Worm (Caenorhabditis elegans) whole organism, L3 larva: ENCODE results near the gene F26A1.8.

Source experiments
- R02D3.7 ChIP-seq: fragments of 150-350 bp; optimal IDR thresholded peaks from 2 replicates; lab custom pipeline; 2014; ENCODE audit warnings: missing biosample characterization, missing genetic modification characterization
- ZK546.5 ChIP-seq: sonication (generic microtip); optimal IDR thresholded peaks from 2 replicates; lab custom pipeline; 2017; ENCODE audit warnings: missing biosample characterization, missing genetic modification characterization
- aly-2 ChIP-seq: fragments of 150-350 bp; optimal IDR thresholded peaks from 2 replicates; lab custom pipeline; 2014; ENCODE audit warnings: missing biosample characterization, missing genetic modification characterization
- ceh-28 ChIP-seq: fragments of 150-350 bp; optimal IDR thresholded peaks from 2 replicates; lab custom pipeline; 2014; ENCODE audit warnings: missing biosample characterization, missing genetic modification reagents, missing genetic modification characterization
- ceh-82 ChIP-seq: fragments of 150-350 bp; optimal IDR thresholded peaks from 2 replicates; lab custom pipeline; 2014; ENCODE audit warnings: missing biosample characterization, missing genetic modification characterization
- ceh-9 ChIP-seq: sonication (generic microtip); optimal IDR thresholded peaks from 2 replicates; lab custom pipeline; 2018; ENCODE audit warnings: missing biosample characterization, missing genetic modification characterization
- daf-12 ChIP-seq: fragments of 150-350 bp; optimal IDR thresholded peaks from 2 replicates; lab custom pipeline; 2014; ENCODE audit warnings: missing biosample characterization, missing genetic modification reagents, missing genetic modification characterization
- egl-27 ChIP-seq: sonication (generic microtip); optimal IDR thresholded peaks from 4 replicates; lab custom pipeline; 2017; ENCODE audit warnings: missing biosample characterization, missing genetic modification reagents, missing genetic modification characterization
- egl-5 ChIP-seq: fragments of 150-350 bp; optimal IDR thresholded peaks from 2 replicates; lab custom pipeline; 2017; ENCODE audit warnings: missing biosample characterization, missing genetic modification reagents, missing genetic modification characterization, inconsistent platforms
- elt-1 ChIP-seq: fragments of 150-350 bp; optimal IDR thresholded peaks from 2 replicates; lab custom pipeline; 2014; ENCODE audit warnings: missing biosample characterization, missing genetic modification characterization
- elt-2 ChIP-seq: sonication (generic microtip); optimal IDR thresholded peaks from 2 replicates; lab custom pipeline; 2016; ENCODE audit warnings: missing genetic modification reagents, mild to moderate bottlenecking, missing genetic modification characterization, missing compliant biosample characterization
- elt-3 ChIP-seq, 3 experiments: fragments of 150-350 bp in 1 of 3; sonication (generic microtip) in 2 of 3; optimal IDR thresholded peaks; 2 replicates in 2 of 3; 4 replicates in 1 of 3; lab custom pipeline; 2014 to 2017; ENCODE audit warnings: missing biosample characterization in 3 of 3, missing genetic modification characterization in 3 of 3
- eor-1 ChIP-seq, 2 experiments: fragments of 150-350 bp; optimal IDR thresholded peaks; 2 replicates each; lab custom pipeline; 2014 to 2018; ENCODE audit warnings: missing biosample characterization in 2 of 2, missing genetic modification characterization in 2 of 2
- fkh-2 ChIP-seq: fragments of 150-350 bp; optimal IDR thresholded peaks from 2 replicates; lab custom pipeline; 2014; ENCODE audit warnings: missing biosample characterization, missing genetic modification reagents, missing genetic modification characterization
- hmg-11 ChIP-seq: sonication (generic microtip); optimal IDR thresholded peaks from 2 replicates; lab custom pipeline; 2016; ENCODE audit warnings: missing genetic modification characterization, missing compliant biosample characterization
- jun-1 ChIP-seq: fragments of 150-350 bp; optimal IDR thresholded peaks from 2 replicates; lab custom pipeline; 2014; ENCODE audit warnings: missing biosample characterization, missing genetic modification reagents, missing genetic modification characterization
- lin-15B ChIP-seq: fragments of 150-350 bp; optimal IDR thresholded peaks from 2 replicates; lab custom pipeline; 2014; ENCODE audit warnings: missing biosample characterization, missing genetic modification characterization
- lin-39 ChIP-seq: fragments of 150-350 bp; optimal IDR thresholded peaks from 2 replicates; lab custom pipeline; 2018; ENCODE audit warnings: missing biosample characterization, missing genetic modification reagents, missing genetic modification characterization
- lsy-12 ChIP-seq: sonication (generic microtip); optimal IDR thresholded peaks from 2 replicates; lab custom pipeline; 2016; ENCODE audit warnings: mild to moderate bottlenecking, missing genetic modification characterization, missing compliant biosample characterization
- mdl-1 ChIP-seq: fragments of 150-350 bp; optimal IDR thresholded peaks from 2 replicates; lab custom pipeline; 2014; ENCODE audit warnings: missing biosample characterization, missing genetic modification characterization
- mml-1 ChIP-seq: fragments of 150-350 bp; sonication (generic microtip); optimal IDR thresholded peaks from 3 replicates; lab custom pipeline; 2014; ENCODE audit warnings: missing biosample characterization, missing genetic modification characterization
- nfya-1 ChIP-seq: sonication (generic microtip); optimal IDR thresholded peaks from 2 replicates; lab custom pipeline; 2017; ENCODE audit warnings: missing genetic modification characterization, mild to moderate bottlenecking, missing compliant biosample characterization, antibody characterized with exemption, moderate library complexity; ENCODE audit not compliant: insufficient read depth
- nhr-11 ChIP-seq: fragments of 150-350 bp; optimal IDR thresholded peaks from 2 replicates; lab custom pipeline; 2014; ENCODE audit warnings: missing biosample characterization, missing genetic modification characterization
- nhr-12 ChIP-seq: fragments of 150-350 bp; optimal IDR thresholded peaks from 2 replicates; lab custom pipeline; 2014; ENCODE audit warnings: missing biosample characterization, missing genetic modification characterization
- nhr-23 ChIP-seq: fragments of 150-350 bp; optimal IDR thresholded peaks from 2 replicates; lab custom pipeline; 2014; ENCODE audit warnings: missing biosample characterization, missing genetic modification reagents, missing genetic modification characterization
- nhr-28 ChIP-seq: fragments of 150-350 bp; optimal IDR thresholded peaks from 2 replicates; lab custom pipeline; 2014; ENCODE audit warnings: missing biosample characterization, missing genetic modification characterization
- nhr-43 ChIP-seq: sonication (generic microtip); optimal IDR thresholded peaks from 2 replicates; lab custom pipeline; 2016; ENCODE audit warnings: mild to moderate bottlenecking, missing genetic modification characterization, missing compliant biosample characterization; ENCODE audit not compliant: poor library complexity, severe bottlenecking
- nhr-67 ChIP-seq: fragments of 150-350 bp; optimal IDR thresholded peaks from 2 replicates; lab custom pipeline; 2014; ENCODE audit warnings: missing biosample characterization, missing genetic modification characterization
- nhr-77 ChIP-seq: fragments of 150-350 bp; optimal IDR thresholded peaks from 2 replicates; lab custom pipeline; 2014; ENCODE audit warnings: missing biosample characterization, missing genetic modification characterization
- pha-4 ChIP-seq: fragments of 150-350 bp; optimal IDR thresholded peaks from 2 replicates; lab custom pipeline; 2014; ENCODE audit warnings: missing biosample characterization, missing genetic modification reagents, missing genetic modification characterization
- pqm-1 ChIP-seq: fragments of 150-350 bp; optimal IDR thresholded peaks from 2 replicates; lab custom pipeline; 2017; ENCODE audit warnings: missing biosample characterization, missing genetic modification characterization, inconsistent platforms
- skn-1 ChIP-seq: fragments of 150-350 bp; optimal IDR thresholded peaks from 2 replicates; lab custom pipeline; 2014; ENCODE audit warnings: missing biosample characterization, missing genetic modification characterization
- tbx-2 ChIP-seq: sonication (generic microtip); optimal IDR thresholded peaks from 2 replicates; lab custom pipeline; 2016; ENCODE audit warnings: mild to moderate bottlenecking, missing genetic modification characterization, missing compliant biosample characterization
- unc-39 ChIP-seq: sonication (generic microtip); optimal IDR thresholded peaks from 4 replicates; lab custom pipeline; 2017; ENCODE audit warnings: missing biosample characterization, missing genetic modification characterization
- unc-62 ChIP-seq: fragments of 150-350 bp; sonication (generic microtip); optimal IDR thresholded peaks from 4 replicates; lab custom pipeline; 2014; ENCODE audit warnings: missing biosample characterization, missing genetic modification reagents, missing genetic modification characterization
- zag-1 ChIP-seq: fragments of 150-350 bp; optimal IDR thresholded peaks from 2 replicates; lab custom pipeline; 2014; ENCODE audit warnings: missing biosample characterization, missing genetic modification characterization
- ztf-11 ChIP-seq: fragments of 150-350 bp; optimal IDR thresholded peaks from 2 replicates; lab custom pipeline; 2014; ENCODE audit warnings: missing biosample characterization, missing genetic modification characterization
- ztf-4 ChIP-seq: fragments of 150-350 bp; optimal IDR thresholded peaks from 2 replicates; lab custom pipeline; 2014; ENCODE audit warnings: missing biosample characterization, missing genetic modification characterization

Gene F26A1.8

ce11 chrIII:4822140-4822539 lies at the start of gene F26A1.8:
TSS of gene F26A1.8 (minus strand) at chrIII:4822240.
- no peak for TF ChIP-seq jun-1 (tag; lab: Kevin White, UChicago)
- TF ChIP-seq lin-39 (tag; lab: Kevin White, UChicago), result no peak
- no peak for TF ChIP-seq nhr-11 (tag; lab: Kevin White, UChicago)
- TF ChIP-seq nfya-1 (tag; lab: Kevin White, UChicago), result no peak
- TF ChIP-seq zag-1 (tag; lab: Kevin White, UChicago), result no peak
- no peak for TF ChIP-seq mml-1
- no peak for TF ChIP-seq ZK546.5
- TF ChIP-seq lin-15B (tag; lab: Kevin White, UChicago), result no peak
- no peak for TF ChIP-seq daf-12
- no peak for TF ChIP-seq R02D3.7
- TF ChIP-seq unc-39, result no peak
- TF ChIP-seq skn-1 (tag; lab: Kevin White, UChicago), result no peak
- TF ChIP-seq nhr-28 (tag; lab: Kevin White, UChicago), result no peak
- TF ChIP-seq ceh-28 (tag; lab: Kevin White, UChicago), result no peak
- TF ChIP-seq unc-62 (GFP tag; lab: Kevin White, UChicago), result no peak
- TF ChIP-seq lsy-12 (tag; lab: Kevin White, UChicago), result no peak

ce11 chrIII:4870478-4870877 lies 48.4 kb upstream of the F26A1.8 start, which contains the start of gene gipc-1:
TSS of gene gipc-1 (plus strand) at chrIII:4870778.
- no peak for TF ChIP-seq pqm-1 (tag; lab: Kevin White, UChicago)
- TF ChIP-seq nfya-1 (tag; lab: Kevin White, UChicago), result no peak
- TF ChIP-seq ZK546.5, result no peak
- TF ChIP-seq nhr-12 (tag; lab: Kevin White, UChicago), result no peak
- TF ChIP-seq hmg-11 (tag; lab: Kevin White, UChicago), result no peak
- TF ChIP-seq nhr-28 (tag; lab: Kevin White, UChicago), result no peak
- no peak for TF ChIP-seq fkh-2 (tag; lab: Kevin White, UChicago)
- TF ChIP-seq elt-1 (tag; lab: Kevin White, UChicago), result no peak
- TF ChIP-seq lsy-12 (tag; lab: Kevin White, UChicago), result no peak
- no peak for TF ChIP-seq ceh-9 (tag; lab: Kevin White, UChicago)
- TF ChIP-seq egl-27 (tag; lab: Kevin White, UChicago), result no peak
- no peak for TF ChIP-seq egl-5 (tag; lab: Kevin White, UChicago)
- no peak for TF ChIP-seq ceh-82 (tag; lab: Kevin White, UChicago)
- TF ChIP-seq ceh-28 (tag; lab: Kevin White, UChicago), result no peak
- no peak for TF ChIP-seq ztf-4 (tag; lab: Kevin White, UChicago)
- TF ChIP-seq zag-1 (tag; lab: Kevin White, UChicago), result no peak
- TF ChIP-seq nhr-77 (tag; lab: Kevin White, UChicago), result no peak
- no peak for TF ChIP-seq mdl-1 (tag; lab: Kevin White, UChicago)
- no peak for TF ChIP-seq eor-1 (tag; optimal IDR thresholded peaks at IDR 0.05; lab: Kevin White, UChicago)
- no peak for TF ChIP-seq ztf-11 (tag; lab: Kevin White, UChicago)
- TF ChIP-seq, all 47 proteins: peak for 0

- TF ChIP-seq fkh-2 (tag; lab: Kevin White, UChicago) (no peak), elt-3 (tag; optimal IDR thresholded peaks at IDR 0.05; lab: Kevin White, UChicago) (no peak), tbx-2 (no peak), ceh-82 (tag; lab: Kevin White, UChicago) (no peak), pha-4 (tag; lab: Kevin White, UChicago) (no peak), elt-2 (tag; lab: Kevin White, UChicago) (no peak), ZK546.5 (no peak), nhr-67 (no peak), unc-39 (no peak), nhr-43 (tag; lab: Kevin White, UChicago) (no peak), nhr-23 (tag; lab: Kevin White, UChicago) (no peak), unc-62 (GFP tag; lab: Kevin White, UChicago) (no peak), nhr-12 (tag; lab: Kevin White, UChicago) (no peak)
These were observed 46.6 kb upstream of the F26A1.8 start, which contains the start of the genes msd-4 and C35D10.3 for ce11 chrIII:4868643-4869042. TSS of gene msd-4 (minus strand) at chrIII:4868743. TSS of gene C35D10.3 (plus strand) at chrIII:4868921.

- TF ChIP-seq egl-27 (tag; lab: Kevin White, UChicago) (no peak), mdl-1 (tag; lab: Kevin White, UChicago) (no peak), R02D3.7 (no peak), elt-2 (tag; lab: Kevin White, UChicago) (no peak), elt-3 (tag; optimal IDR thresholded peaks at IDR 0.05; lab: Kevin White, UChicago) (no peak), egl-5 (tag; lab: Kevin White, UChicago) (no peak), unc-39 (no peak), unc-62 (GFP tag; lab: Kevin White, UChicago) (no peak), aly-2 (no peak), lin-15B (tag; lab: Kevin White, UChicago) (no peak), ZK546.5 (no peak)
These were observed 44.7 kb upstream of the F26A1.8 start, which contains the start of gene C35D10.17 for ce11 chrIII:4866762-4867161. TSS of gene C35D10.17 (plus strand) at chrIII:4867062.
